Worm (Caenorhabditis elegans): ENCODE data around the gene C01G12.16.

The C01G12.16 gene

ce11 chrIII:4170903-4171377 lies 9.9 kb downstream of the C01G12.16 start, which contains the start of the genes rnf-121 and C16C10.4 (continued):
- peak; percentile 96 for TF ChIP-seq K09A11.1 (tag; optimal IDR thresholded peaks at IDR 0.05; ENCODE audit: insufficient read depth)
- TF ChIP-seq pat-9 (tag; optimal IDR thresholded peaks at IDR 0.05): peak; percentile 90
- TF ChIP-seq fax-1 (tag; optimal IDR thresholded peaks at IDR 0.05): peak; percentile 94
- TF ChIP-seq nfya-1 (tag; optimal IDR thresholded peaks at IDR 0.05): peak; percentile 92
- no peak for TF ChIP-seq ceh-9 (tag; optimal IDR thresholded peaks at IDR 0.05)
- TF ChIP-seq Y22D7AL.16 (tag; optimal IDR thresholded peaks at IDR 0.05): peak; percentile 83
- peak; percentile 38 for TF ChIP-seq unc-42 (tag; optimal IDR thresholded peaks at IDR 0.05)
- peak; percentile 51 for TF ChIP-seq pqm-1 (tag; optimal IDR thresholded peaks at IDR 0.05)
- peak; percentile 81; the same call in 1 of the 2 replicates for TF ChIP-seq ceh-45 (GFP tag; IDR thresholded peaks at IDR 0.05)
- TF ChIP-seq pha-4 (tag; optimal IDR thresholded peaks at IDR 0.05): no peak
- peak; percentile 69 for TF ChIP-seq ets-4 (tag; optimal IDR thresholded peaks at IDR 0.05)
- peak; percentile 85 for TF ChIP-seq unc-3 (GFP tag; conservative IDR thresholded peaks at IDR 0.05)
- TF ChIP-seq unc-3 (tag; optimal IDR thresholded peaks at IDR 0.05): peak; percentile 91
- peak; percentile 89 for TF ChIP-seq fkh-6 (tag; optimal IDR thresholded peaks at IDR 0.05)
- TF ChIP-seq elt-2 (tag; optimal IDR thresholded peaks at IDR 0.05): peak; percentile 97
- peak; percentile 91 for TF ChIP-seq C08G9.2 (tag; optimal IDR thresholded peaks at IDR 0.05)
- TF ChIP-seq pros-1 (tag; optimal IDR thresholded peaks at IDR 0.05): peak; percentile 11

- TF ChIP-seq ceh-6 (GFP tag; optimal IDR thresholded peaks at IDR 0.05) (no peak), F13H6.1 (tag; optimal IDR thresholded peaks at IDR 0.05) (no peak), pag-3 (tag; optimal IDR thresholded peaks at IDR 0.05; ENCODE audit: borderline replicate concordance) (no peak), eyg-1 (tag; optimal IDR thresholded peaks at IDR 0.05) (no peak), gmeb-2 (tag; optimal IDR thresholded peaks at IDR 0.05) (no peak), fkh-6 (tag; optimal IDR thresholded peaks at IDR 0.05) (no peak)
These were observed 11.2 kb downstream of the C01G12.16 start for ce11 chrIII:4172210-4172609.

ce11 chrIII:4175489-4175888 lies 14.5 kb downstream of the C01G12.16 start:
- TF ChIP-seq ceh-2 (tag; optimal IDR thresholded peaks at IDR 0.05) (no peak), eyg-1 (tag; optimal IDR thresholded peaks at IDR 0.05) (no peak), ceh-19 (GFP tag; optimal IDR thresholded peaks at IDR 0.05) (no peak), lin-11 (tag; optimal IDR thresholded peaks at IDR 0.05) (no peak), rnt-1 (tag; optimal IDR thresholded peaks at IDR 0.05) (no peak), pqm-1 (tag; optimal IDR thresholded peaks at IDR 0.05) (no peak), sox-2 (GFP tag; IDR thresholded peaks at IDR 0.05) (no peak), fkh-10 (GFP tag; optimal IDR thresholded peaks at IDR 0.05) (no peak), madf-2 (tag; optimal IDR thresholded peaks at IDR 0.05) (no peak), ref-2 (tag; optimal IDR thresholded peaks at IDR 0.05) (no peak), che-1 (tag; optimal IDR thresholded peaks at IDR 0.05) (no peak), ets-4 (tag; optimal IDR thresholded peaks at IDR 0.05) (no peak), ceh-45 (GFP tag; IDR thresholded peaks at IDR 0.05) (no peak)

ce11 chrIII:4176109-4176596 lies 15.1 kb downstream of the C01G12.16 start, which contains the start of the genes hrde-1 and C16C10.13:
TSS of gene hrde-1 (minus strand) at chrIII:4176159.
TSS of gene C16C10.13 (plus strand) at chrIII:4176440.
- TF ChIP-seq lim-6 (tag; optimal IDR thresholded peaks at IDR 0.05) (no peak), T23F11.4 (GFP tag; optimal IDR thresholded peaks at IDR 0.05) (no peak), che-1 (tag; optimal IDR thresholded peaks at IDR 0.05) (no peak), pha-2 (tag; optimal IDR thresholded peaks at IDR 0.05) (no peak), hlh-13 (GFP tag; optimal IDR thresholded peaks at IDR 0.05) (no peak), elt-4 (tag; optimal IDR thresholded peaks at IDR 0.05) (no peak), pax-1 (tag; optimal IDR thresholded peaks at IDR 0.05) (no peak), ceh-14 (tag; optimal IDR thresholded peaks at IDR 0.05) (no peak), tbx-2 (tag; optimal IDR thresholded peaks at IDR 0.05) (no peak), hlh-30 (tag; optimal IDR thresholded peaks at IDR 0.05; ENCODE audit: insufficient read depth) (no peak), pat-9 (tag; optimal IDR thresholded peaks at IDR 0.05) (no peak), unc-3 (GFP tag; conservative IDR thresholded peaks at IDR 0.05) (no peak), unc-3 (tag; optimal IDR thresholded peaks at IDR 0.05) (no peak), ceh-9 (tag; optimal IDR thresholded peaks at IDR 0.05) (no peak), ceh-34 (tag; optimal IDR thresholded peaks at IDR 0.05) (no peak), ztf-16 (tag; optimal IDR thresholded peaks at IDR 0.05) (no peak), hlh-15 (tag; optimal IDR thresholded peaks at IDR 0.05) (no peak)
